Fruit fly (Drosophila melanogaster) whole organism, embryonic: ENCODE results near the gene SNRPG.

Experiments used
- CG10209 ChIP-seq: fragments of 200-800 bp; sonication (Bioruptor generic); optimal IDR thresholded peaks from 3 replicates; lab custom pipeline; 2017; ENCODE audit warnings: missing biosample characterization, mild to moderate bottlenecking, missing genetic modification characterization, missing genetic modification reagents
- CG11398 ChIP-seq: fragments of 200-800 bp; sonication (Bioruptor generic); optimal IDR thresholded peaks from 2 replicates; lab custom pipeline; 2016; ENCODE audit warnings: missing biosample characterization, missing genetic modification characterization
- CG14965 ChIP-seq: fragments of 200-800 bp; sonication (Bioruptor generic); optimal IDR thresholded peaks from 2 replicates; lab custom pipeline; 2016; ENCODE audit warnings: missing biosample characterization, missing genetic modification characterization, borderline replicate concordance
- CG15073 ChIP-seq: fragments of 200-800 bp; sonication (Bioruptor generic); optimal IDR thresholded peaks from 2 replicates; lab custom pipeline; 2016; ENCODE audit warnings: missing biosample characterization, missing genetic modification characterization
- CG1832 ChIP-seq: fragments of 200-800 bp; sonication (Bioruptor generic); optimal IDR thresholded peaks from 2 replicates; lab custom pipeline; 2017; ENCODE audit warnings: missing biosample characterization, mild to moderate bottlenecking, missing genetic modification characterization, inconsistent platforms
- CG18476 ChIP-seq: fragments of 200-800 bp; sonication (Bioruptor generic); optimal IDR thresholded peaks from 2 replicates; lab custom pipeline; 2016; ENCODE audit warnings: missing biosample characterization, mild to moderate bottlenecking, missing genetic modification characterization
- CG18764 ChIP-seq: fragments of 200-800 bp; sonication (Bioruptor generic); optimal IDR thresholded peaks from 3 replicates; lab custom pipeline; 2016; ENCODE audit warnings: missing biosample characterization, missing genetic modification characterization
- CG30020 ChIP-seq: fragments of 200-800 bp; optimal IDR thresholded peaks from 2 replicates; lab custom pipeline; 2019; ENCODE audit warnings: missing biosample characterization, mild to moderate bottlenecking, missing genetic modification characterization, moderate library complexity
- CG32772 ChIP-seq: fragments of 200-800 bp; sonication (Bioruptor generic); IDR thresholded peaks from 2 replicates; pipeline ENCODE4 v1.3.6; 2022; ENCODE audit warnings: missing biosample characterization, missing genetic modification characterization
- CG34376 ChIP-seq: fragments of 200-800 bp; sonication (Bioruptor generic); optimal IDR thresholded peaks from 2 replicates; lab custom pipeline; 2018; ENCODE audit warnings: missing biosample characterization, mild to moderate bottlenecking, missing genetic modification characterization
- CG34422 ChIP-seq: fragments of 200-800 bp; sonication (Bioruptor generic); IDR thresholded peaks from 3 replicates; pipeline ENCODE4 v1.3.6; 2022; ENCODE audit warnings: missing biosample characterization, missing genetic modification characterization
- CG43689 ChIP-seq: fragments of 200-800 bp; sonication (Bioruptor generic); IDR thresholded peaks from 2 replicates; pipeline ENCODE4 v1.3.6; 2022; ENCODE audit warnings: missing biosample characterization, missing genetic modification characterization
- CG7372 ChIP-seq: fragments of 200-800 bp; sonication (Bioruptor generic); IDR thresholded peaks from 2 replicates; pipeline ENCODE4 v1.3.6; 2022; ENCODE audit warnings: missing biosample characterization, missing genetic modification characterization
- CG8089 ChIP-seq: fragments of 200-800 bp; sonication (Bioruptor generic); optimal IDR thresholded peaks from 3 replicates; lab custom pipeline; 2016; ENCODE audit warnings: missing biosample characterization, missing genetic modification characterization
- CG8290 ChIP-seq, 3 experiments: fragments of 200-800 bp; sonication (Bioruptor generic); optimal IDR thresholded peaks; 2 replicates each; lab custom pipeline; 2016 to 2019; ENCODE audit warnings: missing biosample characterization in 3 of 3, missing genetic modification characterization in 3 of 3, mild to moderate bottlenecking in 2 of 3, moderate library complexity in 1 of 3
- CG8765 ChIP-seq: fragments of 200-800 bp; sonication (Bioruptor generic); IDR thresholded peaks from 2 replicates; pipeline ENCODE4 v1.3.6; 2022; ENCODE audit warnings: missing biosample characterization, missing genetic modification characterization
- Dad ChIP-seq: fragments of 200-800 bp; sonication (Bioruptor generic); optimal IDR thresholded peaks from 3 replicates; lab custom pipeline; 2016; ENCODE audit warnings: missing biosample characterization, missing genetic modification characterization
- Dref ChIP-seq: fragments of 200-800 bp; sonication (Bioruptor generic); IDR thresholded peaks from 2 replicates; pipeline ENCODE4 v1.3.6; 2022; ENCODE audit warnings: missing biosample characterization, missing genetic modification characterization
- Drgx ChIP-seq: fragments of 200-800 bp; sonication (Bioruptor generic); IDR thresholded peaks from 2 replicates; pipeline ENCODE4 v1.3.6; 2022; ENCODE audit warnings: missing biosample characterization, missing genetic modification characterization
- Gsc ChIP-seq: fragments of 200-800 bp; sonication (Bioruptor generic); IDR thresholded peaks from 2 replicates; pipeline ENCODE4 v1.3.6; 2022; ENCODE audit warnings: missing biosample characterization, missing genetic modification characterization
- NFAT ChIP-seq: fragments of 200-800 bp; sonication (Bioruptor generic); IDR thresholded peaks from 2 replicates; pipeline ENCODE4 v1.3.6; 2022; ENCODE audit warnings: missing biosample characterization, missing genetic modification characterization
- Oli ChIP-seq: fragments of 200-800 bp; sonication (Bioruptor generic); optimal IDR thresholded peaks from 2 replicates; lab custom pipeline; 2018; ENCODE audit warnings: missing biosample characterization, mild to moderate bottlenecking, missing genetic modification characterization, moderate library complexity
- Optix ChIP-seq: fragments of 200-800 bp; sonication (Bioruptor generic); IDR thresholded peaks from 3 replicates; pipeline ENCODE4 v1.3.6; 2022; ENCODE audit warnings: missing biosample characterization, missing genetic modification characterization
- Rx ChIP-seq: fragments of 200-800 bp; sonication (Bioruptor generic); IDR thresholded peaks from 2 replicates; pipeline ENCODE4 v1.3.6; 2022; ENCODE audit warnings: missing biosample characterization, missing genetic modification characterization
- Trl ChIP-seq, 3 experiments: fragments of >200 bp in 2 of 3; fragments of 200-800 bp in 1 of 3; sonication (Bioruptor generic) in 1 of 3; optimal IDR thresholded peaks; 2 replicates in 1 of 3; 3 replicates in 2 of 3; lab custom pipeline; 2016 to 2017; ENCODE audit warnings: missing biosample characterization in 1 of 3, missing genetic modification characterization in 1 of 3
- Usf ChIP-seq: fragments of 200-800 bp; sonication (Bioruptor generic); optimal IDR thresholded peaks from 2 replicates; lab custom pipeline; 2017; ENCODE audit warnings: missing genotype, missing biosample characterization, missing genetic modification characterization
- abd-A ChIP-seq: fragments of 200-800 bp; sonication (Bioruptor generic); optimal IDR thresholded peaks from 3 replicates; lab custom pipeline; 2019; ENCODE audit warnings: missing biosample characterization, mild to moderate bottlenecking, missing genetic modification characterization, moderate library complexity
- bigmax ChIP-seq: fragments of 200-800 bp; sonication (Bioruptor generic); optimal IDR thresholded peaks from 2 replicates; lab custom pipeline; 2018; ENCODE audit warnings: missing biosample characterization, mild to moderate bottlenecking, missing genetic modification characterization
- bsh ChIP-seq, 2 experiments: fragments of 200-800 bp; sonication (Bioruptor generic); optimal IDR thresholded peaks; 2 replicates each; lab custom pipeline; 2017 to 2018; ENCODE audit warnings: mild to moderate bottlenecking in 2 of 2, missing biosample characterization in 2 of 2, missing genetic modification characterization in 2 of 2, moderate library complexity in 1 of 2
- cas ChIP-seq: fragments of 200-800 bp; sonication (Bioruptor generic); IDR thresholded peaks from 2 replicates; pipeline ENCODE4 v1.3.6; 2022; ENCODE audit warnings: missing biosample characterization, missing genetic modification characterization
- cg ChIP-seq: fragments of 200-800 bp; sonication (Bioruptor generic); optimal IDR thresholded peaks from 3 replicates; lab custom pipeline; 2019; ENCODE audit warnings: missing biosample characterization, mild to moderate bottlenecking, missing genetic modification characterization, moderate library complexity
- chinmo ChIP-seq: fragments of 200-800 bp; sonication (Bioruptor generic); IDR thresholded peaks from 4 replicates; pipeline ENCODE4 v1.3.6; 2022; ENCODE audit warnings: missing biosample characterization, missing genetic modification characterization; ENCODE audit not compliant: partially characterized antibody
- chn ChIP-seq: fragments of 200-800 bp; sonication (Bioruptor generic); optimal IDR thresholded peaks from 2 replicates; lab custom pipeline; 2016; ENCODE audit warnings: missing biosample characterization, missing genetic modification characterization
- corto ChIP-seq: fragments of 200-800 bp; sonication (Bioruptor generic); optimal IDR thresholded peaks from 2 replicates; lab custom pipeline; 2016; ENCODE audit warnings: missing biosample characterization, mild to moderate bottlenecking, missing genetic modification characterization, moderate library complexity
- dmrt99B ChIP-seq: fragments of 200-800 bp; sonication (Bioruptor generic); optimal IDR thresholded peaks from 2 replicates; lab custom pipeline; 2018; ENCODE audit warnings: missing biosample characterization, mild to moderate bottlenecking, missing genetic modification characterization, moderate library complexity
- eyg ChIP-seq: fragments of 200-800 bp; sonication (Bioruptor generic); optimal IDR thresholded peaks from 3 replicates; lab custom pipeline; 2016; ENCODE audit warnings: missing biosample characterization, missing genetic modification characterization
- gem ChIP-seq: fragments of 200-800 bp; sonication (Bioruptor generic); optimal IDR thresholded peaks from 2 replicates; lab custom pipeline; 2019; ENCODE audit warnings: missing biosample characterization, mild to moderate bottlenecking, missing genetic modification characterization, moderate library complexity
- gfzf ChIP-seq: fragments of 200-800 bp; sonication (Bioruptor generic); optimal IDR thresholded peaks from 2 replicates; lab custom pipeline; 2016; ENCODE audit warnings: missing biosample characterization, mild to moderate bottlenecking, missing genetic modification characterization, moderate library complexity
- gro ChIP-seq: fragments of 200-800 bp; sonication (Bioruptor generic); optimal IDR thresholded peaks from 2 replicates; lab custom pipeline; 2016; ENCODE audit warnings: missing biosample characterization, missing genetic modification characterization
- klu ChIP-seq: fragments of 200-800 bp; sonication (Bioruptor generic); IDR thresholded peaks from 2 replicates; pipeline ENCODE4 v1.3.6; 2022; ENCODE audit warnings: missing biosample characterization, missing genetic modification characterization
- lbe ChIP-seq: fragments of 200-800 bp; sonication (Bioruptor generic); optimal IDR thresholded peaks from 2 replicates; lab custom pipeline; 2016; ENCODE audit warnings: missing biosample characterization, mild to moderate bottlenecking, missing genetic modification characterization
- lmd ChIP-seq: fragments of 200-800 bp; sonication (Bioruptor generic); IDR thresholded peaks from 2 replicates; pipeline ENCODE4 v1.3.6; 2022; ENCODE audit warnings: missing biosample characterization, missing genetic modification characterization
- nom ChIP-seq: fragments of 200-800 bp; sonication (Bioruptor generic); optimal IDR thresholded peaks from 2 replicates; lab custom pipeline; 2017; ENCODE audit warnings: missing biosample characterization, missing genetic modification characterization, mild to moderate bottlenecking, moderate library complexity, missing genetic modification reagents
- pfk ChIP-seq: fragments of 200-800 bp; sonication (Bioruptor generic); optimal IDR thresholded peaks from 2 replicates; lab custom pipeline; 2018; ENCODE audit warnings: missing biosample characterization, mild to moderate bottlenecking, missing genetic modification characterization, moderate library complexity
- rib ChIP-seq: fragments of 200-800 bp; sonication (Bioruptor generic); IDR thresholded peaks from 2 replicates; pipeline ENCODE4 v1.3.6; 2022; ENCODE audit warnings: missing biosample characterization, missing genetic modification characterization
- sqz ChIP-seq: fragments of 200-800 bp; sonication (Bioruptor generic); optimal IDR thresholded peaks from 3 replicates; lab custom pipeline; 2018; ENCODE audit warnings: missing biosample characterization, mild to moderate bottlenecking, missing genetic modification characterization
- wdn ChIP-seq: fragments of 200-800 bp; sonication (Bioruptor generic); IDR thresholded peaks from 2 replicates; pipeline ENCODE4 v1.3.6; 2022; ENCODE audit warnings: missing biosample characterization, missing genetic modification characterization

Gene SNRPG

dm6 chrX:16599770-16600169, 40.4 kb downstream of the SNRPG start (continued):
- TF ChIP-seq CG30020 (tag; lab: Kevin White, UChicago) (no peak), lmd (GFP tag; lab: Robert Waterston, UW) (no peak), sqz (peak; percentile 90), gem (tag; lab: Kevin White, UChicago) (no peak), Dad (no peak), nom (peak; percentile 100), Dref (no peak), CG15073 (GFP tag; lab: Kevin White, UChicago) (no peak), CG34376 (no peak), CG18476 (GFP tag; lab: Kevin White, UChicago) (no peak), lbe (GFP tag; lab: Kevin White, UChicago) (peak; percentile 60), Usf (GFP tag; lab: Kevin White, UChicago) (no peak), Gsc (GFP tag; lab: Robert Waterston, UW) (no peak), dmrt99B (tag; lab: Kevin White, UChicago) (no peak), gro (no peak), corto (peak; percentile 67), CG18764 (GFP tag; lab: Kevin White, UChicago) (no peak), klu (GFP tag; lab: Robert Waterston, UW) (no peak), Oli (no peak), CG8765 (GFP tag; lab: Robert Waterston, UW) (no peak), Optix (GFP tag; lab: Robert Waterston, UW) (no peak), CG43689 (GFP tag; lab: Robert Waterston, UW) (no peak), CG7372 (GFP tag; lab: Robert Waterston, UW) (no peak), CG1832 (peak; percentile 55), pfk (GFP tag; lab: Kevin White, UChicago) (no peak), cg (GFP tag; lab: Kevin White, UChicago) (peak; percentile 74), cas (GFP tag; lab: Robert Waterston, UW) (no peak), CG10209 (GFP tag; lab: Kevin White, UChicago) (no peak), CG8089 (GFP tag; lab: Kevin White, UChicago) (no peak), Trl (optimal IDR thresholded peaks at IDR 0.05; lab: Kevin White, UChicago) (peak; percentile 42 to 58), Trl (GFP tag; optimal IDR thresholded peaks at IDR 0.05; lab: Kevin White, UChicago) (no peak), bsh (GFP tag; optimal IDR thresholded peaks at IDR 0.05; lab: Kevin White, UChicago) (peak in 1 of 2 experiments; percentile 98), CG14965 (no peak), Drgx (GFP tag; lab: Robert Waterston, UW) (peak; percentile 86), chn (GFP tag; lab: Kevin White, UChicago) (no peak), wdn (GFP tag; lab: Robert Waterston, UW) (no peak), CG34422 (GFP tag; lab: Robert Waterston, UW) (peak; percentile 29; the same call in 1 of the 3 replicates), gfzf (GFP tag; lab: Kevin White, UChicago) (no peak), Rx (GFP tag; lab: Robert Waterston, UW) (no peak), rib (GFP tag; lab: Robert Waterston, UW) (peak; percentile 37; the same call in 1 of the 2 replicates), eyg (GFP tag; lab: Kevin White, UChicago) (no peak), NFAT (GFP tag; lab: Robert Waterston, UW) (no peak), CG11398 (no peak), CG8290 (GFP tag; optimal IDR thresholded peaks at IDR 0.05; lab: Kevin White, UChicago) (no peak), CG8290 (tag; optimal IDR thresholded peaks at IDR 0.05; lab: Kevin White, UChicago) (no peak), chinmo (GFP tag; lab: Robert Waterston, UW) (peak; percentile 68; the same call in 1 of the 4 replicates), bigmax (GFP tag; lab: Kevin White, UChicago) (no peak), abd-A (tag; lab: Kevin White, UChicago) (no peak), CG32772 (GFP tag; lab: Robert Waterston, UW) (peak; percentile 63)
